Fruit fly (Drosophila melanogaster): ENCODE results near the gene ema.

- TF ChIP-seq CG8478 (optimal IDR thresholded peaks at IDR 0.05) (no peak), CTCF (optimal IDR thresholded peaks at IDR 0.05) (no peak)
These were observed 6.1 kb upstream of the ema start for dm6 chr3R:16447448-16448045.
